Worm (Caenorhabditis elegans) whole organism, L1 larva: ENCODE data around the gene F26F12.8.
A peak's percentile ranks its signal among the peaks of the same experiment; 100 is the strongest.

Source experiments
- C04F5.9 ChIP-seq: sonication (generic microtip); optimal IDR thresholded peaks from 2 replicates; lab custom pipeline; 2016; ENCODE audit warnings: missing genetic modification characterization, missing compliant biosample characterization
- C16A3.4 ChIP-seq: fragments of 150-350 bp; optimal IDR thresholded peaks from 2 replicates; lab custom pipeline; 2014; ENCODE audit warnings: missing biosample characterization, missing genetic modification characterization
- F16B12.6 ChIP-seq: fragments of 150-350 bp; optimal IDR thresholded peaks from 2 replicates; lab custom pipeline; 2014; ENCODE audit warnings: missing biosample characterization, missing genetic modification characterization
- alr-1 ChIP-seq: fragments of 200-800 bp; sonication (Bioruptor generic); optimal IDR thresholded peaks from 2 replicates; lab custom pipeline; 2018; ENCODE audit warnings: borderline replicate concordance, mild to moderate bottlenecking, missing genetic modification characterization, missing compliant biosample characterization
- aly-2 ChIP-seq: fragments of 150-350 bp; optimal IDR thresholded peaks from 2 replicates; lab custom pipeline; 2014; ENCODE audit warnings: missing biosample characterization, missing genetic modification characterization
- ceh-63 ChIP-seq: fragments of 200-800 bp; sonication (Bioruptor generic); optimal IDR thresholded peaks from 2 replicates; lab custom pipeline; 2018; ENCODE audit warnings: mild to moderate bottlenecking, missing genetic modification characterization, missing compliant biosample characterization
- ceh-8 ChIP-seq: fragments of 200-800 bp; sonication (Bioruptor generic); optimal IDR thresholded peaks from 2 replicates; lab custom pipeline; 2018; ENCODE audit warnings: mild to moderate bottlenecking, missing genetic modification characterization, moderate library complexity, missing compliant biosample characterization
- efl-1 ChIP-seq, 4 experiments: fragments of 150-350 bp; optimal IDR thresholded peaks in 3 of 4; peaks in 1 of 4; 1 replicate in 1 of 4; 2 replicates in 3 of 4; lab custom pipeline; 2014; ENCODE audit warnings: missing biosample characterization in 2 of 4, missing genetic modification characterization in 2 of 4, missing genetic modification reagents in 2 of 4
- efl-3 ChIP-seq: fragments of 200-800 bp; sonication (Bioruptor generic); optimal IDR thresholded peaks from 2 replicates; lab custom pipeline; 2018; ENCODE audit warnings: mild to moderate bottlenecking, missing genetic modification characterization, missing compliant biosample characterization
- egl-27 ChIP-seq, 2 experiments: fragments of 150-350 bp in 1 of 2; sonication (generic microtip); optimal IDR thresholded peaks; 3 replicates each; lab custom pipeline; 2017 to 2018; ENCODE audit warnings: missing biosample characterization in 2 of 2, missing genetic modification characterization in 2 of 2, missing genetic modification reagents in 2 of 2
- elt-2 ChIP-seq: sonication (generic microtip); optimal IDR thresholded peaks from 2 replicates; lab custom pipeline; 2016; ENCODE audit warnings: missing genetic modification characterization, mild to moderate bottlenecking, inconsistent platforms, missing compliant biosample characterization, missing genetic modification reagents
- elt-3 ChIP-seq, 6 experiments: fragments of 150-350 bp in 1 of 6; sonication (generic microtip); optimal IDR thresholded peaks; 2 replicates each; lab custom pipeline; 2017 to 2018; ENCODE audit warnings: missing biosample characterization in 6 of 6, missing genetic modification characterization in 6 of 6, inconsistent platforms in 1 of 6
- ets-5 ChIP-seq: fragments of 200-800 bp; sonication (Bioruptor generic); IDR thresholded peaks from 2 replicates; pipeline ENCODE4 v1.3.6; 2022; ENCODE audit warnings: missing genetic modification characterization, missing compliant biosample characterization
- fkh-4 ChIP-seq: sonication (generic microtip); optimal IDR thresholded peaks from 2 replicates; lab custom pipeline; 2016; ENCODE audit warnings: missing compliant biosample characterization, missing genetic modification characterization, borderline replicate concordance
- fos-1 ChIP-seq: fragments of 150-350 bp; optimal IDR thresholded peaks from 2 replicates; lab custom pipeline; 2014; ENCODE audit warnings: missing biosample characterization, missing genetic modification characterization
- hlh-17 ChIP-seq: fragments of 200-800 bp; sonication (Bioruptor generic); optimal IDR thresholded peaks from 2 replicates; lab custom pipeline; 2018; ENCODE audit warnings: missing genetic modification characterization, mild to moderate bottlenecking, missing compliant biosample characterization, moderate library complexity, borderline replicate concordance
- hpl-2 ChIP-seq: fragments of 150-350 bp; optimal IDR thresholded peaks from 2 replicates; lab custom pipeline; 2014; ENCODE audit warnings: missing biosample characterization, missing genetic modification reagents, missing genetic modification characterization
- irx-1 ChIP-seq: sonication (generic microtip); optimal IDR thresholded peaks from 2 replicates; lab custom pipeline; 2016; ENCODE audit warnings: missing genetic modification characterization, missing compliant biosample characterization
- jun-1 ChIP-seq: fragments of 150-350 bp; optimal IDR thresholded peaks from 2 replicates; lab custom pipeline; 2014; ENCODE audit warnings: missing biosample characterization, missing genetic modification reagents, missing genetic modification characterization
- lin-14 ChIP-seq: fragments of 200-800 bp; sonication (Bioruptor generic); optimal IDR thresholded peaks from 2 replicates; lab custom pipeline; 2018; ENCODE audit warnings: mild to moderate bottlenecking, missing genetic modification characterization, moderate library complexity, missing compliant biosample characterization
- lin-15B ChIP-seq: fragments of 150-350 bp; sonication (generic microtip); optimal IDR thresholded peaks from 3 replicates; lab custom pipeline; 2014; ENCODE audit warnings: missing biosample characterization, missing genetic modification characterization
- lin-35 ChIP-seq, 2 experiments: fragments of 150-350 bp; optimal IDR thresholded peaks; 2 replicates each; lab custom pipeline; 2014; ENCODE audit warnings: missing biosample characterization in 2 of 2, missing genetic modification characterization in 2 of 2, missing genetic modification reagents in 2 of 2
- lin-39 ChIP-seq: fragments of 150-350 bp; optimal IDR thresholded peaks from 2 replicates; lab custom pipeline; 2014; ENCODE audit warnings: missing biosample characterization, missing genetic modification reagents, missing genetic modification characterization
- lir-3 ChIP-seq: sonication (generic microtip); optimal IDR thresholded peaks from 2 replicates; lab custom pipeline; 2016; ENCODE audit warnings: mild to moderate bottlenecking, missing genetic modification characterization, moderate library complexity, missing compliant biosample characterization; ENCODE audit not compliant: poor library complexity
- nhr-11 ChIP-seq: fragments of 150-350 bp; optimal IDR thresholded peaks from 2 replicates; lab custom pipeline; 2014; ENCODE audit warnings: missing biosample characterization, missing genetic modification characterization
- nhr-12 ChIP-seq: sonication (generic microtip); optimal IDR thresholded peaks from 2 replicates; lab custom pipeline; 2017; ENCODE audit warnings: missing biosample characterization, missing genetic modification characterization
- nhr-19 ChIP-seq: fragments of 200-800 bp; sonication (Bioruptor generic); conservative IDR thresholded peaks from 2 replicates; pipeline ENCODE4 v1.3.6; 2022; ENCODE audit warnings: missing genetic modification characterization, missing compliant biosample characterization
- nhr-20 ChIP-seq: sonication (generic microtip); optimal IDR thresholded peaks from 2 replicates; lab custom pipeline; 2016; ENCODE audit warnings: mild to moderate bottlenecking, missing genetic modification characterization, missing compliant biosample characterization
- nhr-47 ChIP-seq: sonication (generic microtip); optimal IDR thresholded peaks from 2 replicates; lab custom pipeline; 2016; ENCODE audit warnings: mild to moderate bottlenecking, missing genetic modification characterization, moderate library complexity, missing compliant biosample characterization
- nhr-71 ChIP-seq: sonication (generic microtip); optimal IDR thresholded peaks from 2 replicates; lab custom pipeline; 2016; ENCODE audit warnings: mild to moderate bottlenecking, missing genetic modification characterization, moderate library complexity, missing compliant biosample characterization
- nhr-84 ChIP-seq: sonication (generic microtip); optimal IDR thresholded peaks from 2 replicates; lab custom pipeline; 2017; ENCODE audit warnings: missing biosample characterization, missing genetic modification characterization
- nhr-85 ChIP-seq: sonication (generic microtip); peaks from one replicate; lab custom pipeline; 2016; ENCODE audit warnings: missing genetic modification characterization, inconsistent platforms, missing compliant biosample characterization
- nhr-90 ChIP-seq: sonication (generic microtip); optimal IDR thresholded peaks from 2 replicates; lab custom pipeline; 2016; ENCODE audit warnings: mild to moderate bottlenecking, missing genetic modification characterization, missing compliant biosample characterization; ENCODE audit not compliant: poor library complexity
- pax-3 ChIP-seq: fragments of 200-800 bp; sonication (Bioruptor generic); optimal IDR thresholded peaks from 2 replicates; lab custom pipeline; 2018; ENCODE audit warnings: mild to moderate bottlenecking, missing genetic modification characterization, moderate library complexity, missing compliant biosample characterization
- snpc-4 ChIP-seq: fragments of 150-350 bp; optimal IDR thresholded peaks from 2 replicates; lab custom pipeline; 2014; ENCODE audit warnings: missing biosample characterization, missing genetic modification characterization
- snu-23 ChIP-seq: sonication (generic microtip); optimal IDR thresholded peaks from 2 replicates; lab custom pipeline; 2016; ENCODE audit warnings: missing genetic modification characterization, missing compliant biosample characterization
- sox-4 ChIP-seq: sonication (generic microtip); optimal IDR thresholded peaks from 2 replicates; lab custom pipeline; 2016; ENCODE audit warnings: missing genetic modification characterization, missing compliant biosample characterization
- sup-37 ChIP-seq: fragments of 200-800 bp; sonication (Bioruptor generic); optimal IDR thresholded peaks from 2 replicates; lab custom pipeline; 2018; ENCODE audit warnings: mild to moderate bottlenecking, missing genetic modification characterization, missing compliant biosample characterization
- tbx-2 ChIP-seq: sonication (generic microtip); optimal IDR thresholded peaks from 2 replicates; lab custom pipeline; 2016; ENCODE audit warnings: missing genetic modification characterization, missing compliant biosample characterization
- unc-30 ChIP-seq: sonication (generic microtip); optimal IDR thresholded peaks from 2 replicates; lab custom pipeline; 2017; ENCODE audit warnings: missing biosample characterization, missing genetic modification characterization
- unc-62 ChIP-seq: fragments of 150-350 bp; optimal IDR thresholded peaks from 2 replicates; lab custom pipeline; 2014; ENCODE audit warnings: missing biosample characterization, missing genetic modification reagents, missing genetic modification characterization
- vab-15 ChIP-seq: sonication (generic microtip); optimal IDR thresholded peaks from 2 replicates; lab custom pipeline; 2017; ENCODE audit warnings: missing genotype, mild to moderate bottlenecking, missing genetic modification characterization, missing compliant biosample characterization
- xbp-1 ChIP-seq: sonication (generic microtip); optimal IDR thresholded peaks from 2 replicates; lab custom pipeline; 2016; ENCODE audit warnings: missing genetic modification characterization, missing compliant biosample characterization
- ztf-11 ChIP-seq, 2 experiments: sonication (generic microtip); optimal IDR thresholded peaks; 2 replicates each; lab custom pipeline; 2016 to 2017; ENCODE audit warnings: missing genetic modification characterization in 2 of 2, missing biosample characterization in 1 of 2, missing compliant biosample characterization in 1 of 2
- ztf-4 ChIP-seq: fragments of 150-350 bp; optimal IDR thresholded peaks from 2 replicates; lab custom pipeline; 2014; ENCODE audit warnings: missing biosample characterization, missing genetic modification characterization

The F26F12.8 gene

ce11 chrV:5822968-5823367, 39.4 kb downstream of the F26F12.8 start (continued):
- no peak for TF ChIP-seq lir-3
- no peak for TF ChIP-seq fos-1
- no peak for TF ChIP-seq hpl-2 (GFP tag; lab: Kevin White, UChicago)
- TF ChIP-seq tbx-2 (tag; lab: Kevin White, UChicago) = peak; percentile 44
- TF ChIP-seq ztf-11 (tag; optimal IDR thresholded peaks at IDR 0.05; lab: Kevin White, UChicago) = no peak
- no peak for TF ChIP-seq nhr-84 (tag; lab: Kevin White, UChicago)
- TF ChIP-seq ets-5 (GFP tag; lab: Robert Waterston, UW) = no peak
- TF ChIP-seq fkh-4 = no peak
- TF ChIP-seq hlh-17 (GFP tag; lab: Kevin White, UChicago) = no peak
- no peak for TF ChIP-seq ceh-8 (GFP tag; lab: Kevin White, UChicago)
- no peak for TF ChIP-seq unc-62 (GFP tag; lab: Kevin White, UChicago)
- TF ChIP-seq nhr-90 (tag; lab: Kevin White, UChicago) = peak; percentile 21
- no peak for TF ChIP-seq jun-1 (tag; lab: Kevin White, UChicago)
- TF ChIP-seq lin-39 (tag; lab: Kevin White, UChicago) = no peak
- no peak for TF ChIP-seq xbp-1 (tag; lab: Kevin White, UChicago)
- TF ChIP-seq ztf-4 = no peak
- TF ChIP-seq C16A3.4 = no peak
- TF ChIP-seq vab-15 (tag; lab: Kevin White, UChicago) = no peak
- TF ChIP-seq unc-30 (tag; lab: Kevin White, UChicago) = no peak
- TF ChIP-seq lin-15B = no peak
- TF ChIP-seq C04F5.9 (tag; lab: Kevin White, UChicago) = no peak
- TF ChIP-seq F16B12.6 (tag; lab: Kevin White, UChicago) = no peak
- no peak for TF ChIP-seq efl-3 (GFP tag; lab: Kevin White, UChicago)
- TF ChIP-seq nhr-11 (tag; lab: Kevin White, UChicago) = no peak
- TF ChIP-seq nhr-85 (tag; lab: Kevin White, UChicago) = peak; percentile 86
- TF ChIP-seq lin-14 (GFP tag; lab: Kevin White, UChicago) = peak; percentile 70
- TF ChIP-seq nhr-20 (tag; lab: Kevin White, UChicago) = peak; percentile 81
- TF ChIP-seq nhr-12 (tag; lab: Kevin White, UChicago) = no peak
- TF ChIP-seq efl-1 (optimal IDR thresholded peaks at IDR 0.05; lab: Kevin White, UChicago) = no peak
- TF ChIP-seq efl-1 (GFP tag; optimal IDR thresholded peaks at IDR 0.05 in 1 of 2; lab: Kevin White, UChicago) = no peak
- no peak for TF ChIP-seq pax-3
- TF ChIP-seq irx-1 = no peak
- no peak for TF ChIP-seq alr-1
- TF ChIP-seq sup-37 (GFP tag; lab: Kevin White, UChicago) = no peak
- TF ChIP-seq ceh-63 (GFP tag; lab: Kevin White, UChicago) = no peak
- TF ChIP-seq snu-23 = peak; percentile 32
- peak; percentile 10 for TF ChIP-seq elt-2 (tag; lab: Kevin White, UChicago)
- peak in 4 of 6 experiments; percentile 60 to 92 (median 87) for TF ChIP-seq elt-3 (tag; optimal IDR thresholded peaks at IDR 0.05; lab: Kevin White, UChicago)
- no peak for TF ChIP-seq aly-2 (tag; lab: Kevin White, UChicago)
- peak in 1 of 2 experiments; percentile 11 for TF ChIP-seq lin-35 (GFP tag; optimal IDR thresholded peaks at IDR 0.05; lab: Kevin White, UChicago)
- TF ChIP-seq nhr-19 (GFP tag; lab: Robert Waterston, UW) = 0 out of 2 replicates have a peak, but pooled peaks have one; percentile 19
- no peak for TF ChIP-seq egl-27 (tag; optimal IDR thresholded peaks at IDR 0.05; lab: Kevin White, UChicago)
- TF ChIP-seq nhr-71 (tag; lab: Kevin White, UChicago) = peak; percentile 71
- TF ChIP-seq sox-4 (tag; lab: Kevin White, UChicago) = no peak
- no peak for TF ChIP-seq snpc-4 (tag; lab: Kevin White, UChicago)
- no peak for TF ChIP-seq nhr-47 (tag; lab: Kevin White, UChicago)
